Fruit fly (Drosophila melanogaster): ENCODE measurements around the gene Jhbp15.
A peak's percentile ranks its signal among the peaks of the same experiment; 100 is the strongest.

The Jhbp15 gene

DNA sequence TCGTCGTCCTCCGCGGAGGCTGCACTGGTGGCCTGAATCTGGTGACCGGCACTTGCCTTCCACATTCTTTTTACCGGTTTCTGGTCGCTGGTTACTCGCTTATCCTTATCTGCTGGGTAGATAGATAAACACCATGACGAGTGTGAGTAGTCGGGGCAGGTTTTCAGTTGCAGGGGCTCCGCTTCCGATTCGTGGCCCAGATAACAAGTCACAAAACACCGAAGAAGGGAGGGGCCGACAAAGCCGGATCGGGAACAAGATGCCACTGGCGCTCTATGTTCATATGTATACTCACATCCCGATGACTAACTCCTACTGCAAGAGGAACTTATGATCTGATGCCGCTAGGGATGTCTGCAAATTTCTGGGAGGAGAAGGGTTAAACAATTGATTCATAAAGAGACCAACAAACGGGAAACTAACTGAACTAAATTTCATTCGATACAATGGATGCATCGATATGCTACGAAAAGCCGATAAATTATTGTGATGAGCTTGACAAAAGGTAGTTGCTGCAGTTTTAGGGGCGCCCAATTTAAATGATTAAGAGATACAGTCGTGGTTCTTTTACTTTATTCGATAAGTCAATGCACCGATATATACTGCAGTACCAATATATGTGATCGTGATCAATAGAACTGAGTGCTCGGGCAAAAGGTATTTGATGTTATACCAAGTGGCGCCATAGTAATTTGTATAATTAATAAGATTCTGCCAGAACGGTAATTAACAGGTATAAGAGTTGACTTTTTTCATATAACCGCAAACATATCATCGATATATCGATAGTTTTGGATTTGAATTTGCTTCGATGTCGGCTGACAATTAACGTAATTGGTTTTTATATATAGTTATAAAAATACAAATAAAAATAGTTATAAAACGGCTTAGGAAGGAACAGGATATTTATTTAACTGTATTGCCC, 13.5 kb upstream of the Jhbp15 start, which contains the start of gene Cortactin (continued):
- TF ChIP-seq zen2 (GFP tag; IDR thresholded peaks at IDR 0.05; ENCODE audit: partially characterized antibody) (peak; percentile 93), zfh2 (GFP tag; optimal IDR thresholded peaks at IDR 0.05) (peak; percentile 11), rib (GFP tag; IDR thresholded peaks at IDR 0.05) (0 out of 2 replicates have a peak, but pooled peaks have one; percentile 15), slbo (GFP tag; IDR thresholded peaks at IDR 0.05) (0 out of 2 replicates have a peak, but pooled peaks have one; percentile 4), cg (GFP tag; optimal IDR thresholded peaks at IDR 0.05) (no peak), oc (tag; optimal IDR thresholded peaks at IDR 0.05) (no peak), Opbp (GFP tag; IDR thresholded peaks at IDR 0.05; ENCODE audit: partially characterized antibody) (peak; percentile 92), Myb (GFP tag; optimal IDR thresholded peaks at IDR 0.05) (peak; percentile 67), CoRest (tag; optimal IDR thresholded peaks at IDR 0.05) (peak; percentile 19), E2f2 (GFP tag; IDR thresholded peaks at IDR 0.05) (peak; percentile 99)

DNA sequence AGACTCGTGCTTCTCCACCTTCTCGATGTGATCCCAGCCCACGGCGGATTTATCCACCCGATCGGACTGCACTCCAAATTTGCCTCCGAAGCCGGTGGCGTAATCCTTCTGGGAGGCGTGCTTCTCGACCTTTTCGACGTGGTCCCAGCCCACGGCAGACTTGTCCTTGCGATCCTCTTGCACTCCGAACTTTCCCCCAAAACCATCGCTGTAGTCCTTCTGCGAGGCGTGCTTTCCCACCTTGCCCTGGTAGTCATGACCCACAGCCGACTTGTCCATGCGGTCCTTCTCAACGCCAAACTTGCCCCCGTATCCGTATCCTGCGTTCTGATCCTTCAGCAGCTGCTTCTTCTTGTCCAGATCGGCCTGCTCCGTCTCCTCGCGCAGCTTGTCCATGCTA, 12.7 kb upstream of the Jhbp15 start:
- TF ChIP-seq Med (GFP tag) (peak; percentile 24), B-H2 (GFP tag; optimal IDR thresholded peaks at IDR 0.05) (no peak), sens (GFP tag) (peak; percentile 60), tio (GFP tag; optimal IDR thresholded peaks at IDR 0.05) (no peak)

DNA sequence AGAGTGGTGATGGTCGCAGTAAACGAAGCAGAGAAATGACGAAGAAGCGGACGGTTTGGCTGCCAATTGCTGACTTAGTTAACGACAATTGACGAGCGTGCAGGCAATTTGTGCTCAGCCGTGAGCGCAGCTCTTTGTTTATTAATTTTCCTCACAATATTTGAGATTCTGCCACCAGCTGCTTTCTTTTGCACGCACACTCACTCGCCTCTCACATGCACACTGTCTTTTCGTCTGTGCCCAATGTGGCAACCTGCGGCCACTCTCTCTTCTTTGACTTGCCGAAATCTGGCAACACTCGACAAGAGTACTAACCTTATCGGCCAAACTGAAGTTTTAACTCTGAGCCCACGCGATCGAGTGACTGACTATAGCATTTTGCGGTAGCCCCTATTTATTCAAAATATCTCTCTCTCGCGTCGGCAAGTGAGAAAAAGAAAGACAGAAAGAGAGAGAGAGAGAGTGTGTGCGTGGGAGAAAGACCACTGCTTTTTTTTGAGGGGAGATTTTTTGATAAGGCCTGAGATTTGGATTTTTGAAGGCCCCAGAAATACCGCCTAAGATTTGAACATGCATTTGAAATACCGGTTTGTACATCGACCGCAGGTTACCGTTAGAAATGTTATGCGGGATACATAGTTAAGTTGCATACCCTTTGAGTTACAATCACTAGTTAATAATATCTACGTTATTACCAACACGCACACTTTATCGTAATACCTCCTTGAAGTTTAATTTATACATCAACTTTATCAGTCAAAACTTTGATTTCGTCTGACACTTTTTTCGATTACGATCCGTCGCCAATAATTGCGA, 9.9 kb upstream of the Jhbp15 start, which contains the start of gene Mvl:
Mvl (minus strand) TSS at position 371 of the 816 bp plus-strand sequence.
- TF ChIP-seq oc (tag; optimal IDR thresholded peaks at IDR 0.05) = no peak
- TF ChIP-seq CG10654 (GFP tag; optimal IDR thresholded peaks at IDR 0.05) = no peak
- TF ChIP-seq danr (GFP tag; IDR thresholded peaks at IDR 0.05) = no peak
- TF ChIP-seq row (GFP tag; IDR thresholded peaks at IDR 0.05) = 0 out of 3 replicates have a peak, but pooled peaks have one; percentile 21
- peak; percentile 23 for TF ChIP-seq CG17912 (GFP tag; optimal IDR thresholded peaks at IDR 0.05)
- peak; percentile 54 for TF ChIP-seq hkb (optimal IDR thresholded peaks at IDR 0.05)
- TF ChIP-seq hkb (GFP tag; IDR thresholded peaks at IDR 0.05) = 0 out of 2 replicates have a peak, but pooled peaks have one; percentile 22
- TF ChIP-seq CG17829 (tag; optimal IDR thresholded peaks at IDR 0.05) = peak; percentile 66
- peak; percentile 47 for TF ChIP-seq CoRest (tag; optimal IDR thresholded peaks at IDR 0.05)
- peak; percentile 20 for TF ChIP-seq CG15601 (tag; optimal IDR thresholded peaks at IDR 0.05)
- TF ChIP-seq Six4 (GFP tag; optimal IDR thresholded peaks at IDR 0.05) = no peak
- TF ChIP-seq Opbp (GFP tag; IDR thresholded peaks at IDR 0.05; ENCODE audit: partially characterized antibody) = 0 out of 3 replicates have a peak, but pooled peaks have one; percentile 54
- peak; percentile 48; the same call in 1 of the 2 replicates for TF ChIP-seq Bgb (GFP tag; IDR thresholded peaks at IDR 0.05; ENCODE audit: partially characterized antibody)
- peak in 1 of 2 experiments; percentile 72 for TF ChIP-seq crp (GFP tag; optimal IDR thresholded peaks at IDR 0.05)
- peak; percentile 22 for TF ChIP-seq CG8924 (tag; optimal IDR thresholded peaks at IDR 0.05)
- peak; percentile 43 for TF ChIP-seq gfzf (GFP tag; optimal IDR thresholded peaks at IDR 0.05)
- peak; percentile 49; the same call in 1 of the 2 replicates for TF ChIP-seq MBD-R2 (GFP tag; IDR thresholded peaks at IDR 0.05)
- peak; percentile 34 for TF ChIP-seq CG14710 (tag; optimal IDR thresholded peaks at IDR 0.05)
- peak; percentile 59; the same call in 1 of the 3 replicates for TF ChIP-seq CG6791 (GFP tag; IDR thresholded peaks at IDR 0.05; ENCODE audit: partially characterized antibody)
- 0 out of 3 replicates have a peak, but pooled peaks have one; percentile 21 for TF ChIP-seq zfh1 (GFP tag; IDR thresholded peaks at IDR 0.05)
- TF ChIP-seq CG1603 (tag; optimal IDR thresholded peaks at IDR 0.05) = peak; percentile 58
- peak; percentile 48 for TF ChIP-seq gro (GFP tag; optimal IDR thresholded peaks at IDR 0.05)
- peak; percentile 78 for TF ChIP-seq CG7987 (GFP tag; optimal IDR thresholded peaks at IDR 0.05)
- TF ChIP-seq CG12659 (GFP tag; optimal IDR thresholded peaks at IDR 0.05) = peak; percentile 39
- TF ChIP-seq HLHmδ (GFP tag; optimal IDR thresholded peaks at IDR 0.05) = peak; percentile 43
- peak; percentile 82; the same call in 1 of the 2 replicates for TF ChIP-seq E2f2 (GFP tag; IDR thresholded peaks at IDR 0.05)
- peak; percentile 3 for TF ChIP-seq CG30020 (tag; optimal IDR thresholded peaks at IDR 0.05)
- TF ChIP-seq tna (GFP tag; IDR thresholded peaks at IDR 0.05; ENCODE audit: partially characterized antibody) = 0 out of 2 replicates have a peak, but pooled peaks have one; percentile 19
- no peak for TF ChIP-seq fd102C (GFP tag; optimal IDR thresholded peaks at IDR 0.05)
- TF ChIP-seq ATbp (GFP tag; optimal IDR thresholded peaks at IDR 0.05) = peak; percentile 55
- peak; percentile 38; the same call in 1 of the 2 replicates for TF ChIP-seq bbx (GFP tag; IDR thresholded peaks at IDR 0.05; ENCODE audit: partially characterized antibody)

Data from whole organism, embryonic.